Worm (Caenorhabditis elegans) whole organism, L4/young adult: ENCODE measurements around the gene C23G10.7.

Source experiments
- W03F9.2 ChIP-seq: fragments of 150-350 bp; optimal IDR thresholded peaks from 2 replicates; lab custom pipeline; 2014; ENCODE audit warnings: missing biosample characterization, missing genetic modification characterization
- dao-5 ChIP-seq: sonication (generic microtip); optimal IDR thresholded peaks from 2 replicates; lab custom pipeline; 2016; ENCODE audit warnings: missing genotype, missing genetic modification characterization, moderate library complexity, missing compliant biosample characterization
- him-1 ChIP-seq: sonication (generic microtip); optimal IDR thresholded peaks from 2 replicates; lab custom pipeline; 2016; ENCODE audit warnings: missing genotype, missing genetic modification reagents, missing genetic modification characterization, missing compliant biosample characterization

The C23G10.7 gene

DNA sequence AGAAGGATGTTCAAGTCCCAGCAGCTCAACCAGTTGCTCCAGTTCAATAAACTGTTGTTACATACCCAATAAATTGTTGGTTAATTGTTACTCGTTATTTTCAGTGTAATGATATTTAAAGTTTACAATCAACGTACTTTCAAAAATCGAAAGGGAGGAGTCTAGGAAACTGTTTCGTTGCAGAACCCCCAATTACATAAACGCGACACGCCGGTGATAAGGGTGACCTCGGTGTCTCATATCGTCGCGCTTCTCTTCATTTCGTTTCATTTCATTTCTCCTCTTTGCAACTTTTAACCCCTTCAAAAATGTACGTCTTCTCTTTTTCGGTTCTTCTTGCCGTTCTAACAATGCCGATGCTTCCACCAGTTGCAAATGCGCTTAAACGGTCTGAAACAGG, 9.7 kb upstream of the C23G10.7 start, which contains the start of gene C23G10.2:
Gene C23G10.2 (plus strand): TSS at position 184 of the 400 bp plus-strand sequence.
- TF ChIP-seq him-1 (tag; lab: Kevin White, UChicago) (no peak), W03F9.2 (tag; lab: Kevin White, UChicago) (no peak), dao-5 (tag; lab: Kevin White, UChicago) (no peak)

ce11 chrIII:6207046-6207445, 8.8 kb upstream of the C23G10.7 start:
- TF ChIP-seq dao-5 (tag; lab: Kevin White, UChicago) (no peak), W03F9.2 (tag; lab: Kevin White, UChicago) (no peak), him-1 (tag; lab: Kevin White, UChicago) (no peak)

DNA sequence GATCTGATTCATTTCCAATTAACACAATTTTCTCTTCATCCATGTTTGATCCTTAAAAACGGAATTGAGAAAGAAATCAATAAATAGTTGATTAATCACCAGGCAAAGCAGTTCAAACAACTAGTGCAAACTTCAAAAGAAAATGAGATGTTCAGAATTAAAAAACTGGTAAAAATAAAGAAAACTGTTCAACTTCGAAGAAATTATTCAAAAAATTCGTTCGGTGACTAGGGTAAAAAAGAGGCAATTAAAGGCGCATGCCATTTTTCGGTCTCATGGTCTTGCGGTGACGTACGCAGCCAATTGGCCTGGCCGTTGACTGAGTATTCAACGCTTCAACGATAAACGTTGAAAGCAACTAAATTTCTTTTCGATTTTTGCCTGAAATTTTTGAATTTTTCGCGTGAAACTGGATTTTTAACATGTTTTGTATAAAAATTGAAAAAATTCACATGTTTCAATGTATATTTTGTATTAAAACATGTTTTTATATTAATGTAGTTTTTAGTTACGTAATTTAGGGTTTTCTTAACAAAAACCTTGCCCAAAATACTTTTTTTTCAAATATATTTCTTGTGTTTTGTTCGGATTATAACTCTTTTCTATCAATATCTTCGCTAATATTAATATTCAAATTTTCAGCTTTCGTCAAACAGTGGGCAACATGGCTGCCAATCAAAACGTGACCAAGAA, 8.1 kb upstream of the C23G10.7 start, which contains the start of the genes sna-3 and rps-3:
Gene sna-3 (minus strand): TSS at position 51 of the 693 bp plus-strand sequence.
Gene rps-3 (plus strand): TSS at position 643 of the 693 bp plus-strand sequence.
- TF ChIP-seq W03F9.2 (tag; lab: Kevin White, UChicago): peak; percentile 90
- no peak for TF ChIP-seq him-1 (tag; lab: Kevin White, UChicago)
- no peak for TF ChIP-seq dao-5 (tag; lab: Kevin White, UChicago)

DNA sequence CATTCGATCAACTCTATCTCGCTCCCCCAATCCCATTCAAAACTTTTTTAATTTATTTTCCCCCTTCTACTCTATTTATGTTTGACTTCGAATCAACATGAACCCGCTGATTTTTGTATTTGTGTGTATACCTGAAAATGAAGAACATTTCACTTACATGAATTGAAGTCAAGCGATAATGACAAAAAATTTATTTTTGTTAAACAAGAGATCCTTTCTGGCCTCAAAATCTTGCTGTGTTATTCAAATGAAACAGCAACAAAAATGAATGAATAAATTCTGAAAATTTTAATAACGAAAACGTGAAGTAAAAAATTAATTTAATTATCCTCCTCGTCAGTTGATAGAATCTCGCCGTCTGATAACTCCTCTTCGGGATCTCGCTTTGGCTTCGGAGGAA, 4.2 kb upstream of the C23G10.7 start:
- TF ChIP-seq him-1 (tag; lab: Kevin White, UChicago): no peak
- TF ChIP-seq W03F9.2 (tag; lab: Kevin White, UChicago): no peak
- TF ChIP-seq dao-5 (tag; lab: Kevin White, UChicago): no peak

DNA sequence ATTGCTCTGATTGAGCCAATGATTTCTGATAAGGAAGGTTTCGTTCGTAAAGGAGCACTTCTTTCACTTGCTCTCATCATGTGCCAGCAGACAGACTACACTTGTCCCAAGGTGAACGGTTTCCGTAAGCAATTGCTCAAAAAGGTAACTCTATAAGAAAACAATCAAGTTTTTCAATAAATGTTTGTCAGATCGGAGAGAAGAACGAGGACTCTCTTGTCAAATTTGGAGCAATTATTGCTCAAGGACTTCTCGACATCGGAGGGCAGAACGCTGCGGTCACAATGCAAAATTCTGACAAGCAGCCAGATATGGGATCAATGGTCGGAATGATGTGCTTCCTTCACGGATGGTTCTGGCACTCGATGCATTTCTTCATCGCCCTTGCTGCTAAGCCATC, 3.1 kb upstream of the C23G10.7 start:
- no peak for TF ChIP-seq him-1 (tag; lab: Kevin White, UChicago)
- TF ChIP-seq W03F9.2 (tag; lab: Kevin White, UChicago): no peak
- no peak for TF ChIP-seq dao-5 (tag; lab: Kevin White, UChicago)

ce11 chrIII:6195718-6196117, 2.5 kb downstream of the C23G10.7 start:
- TF ChIP-seq dao-5 (tag; lab: Kevin White, UChicago) (no peak), W03F9.2 (tag; lab: Kevin White, UChicago) (no peak), him-1 (tag; lab: Kevin White, UChicago) (no peak)

- no peak for TF ChIP-seq W03F9.2 (tag; lab: Kevin White, UChicago)
- TF ChIP-seq dao-5 (tag; lab: Kevin White, UChicago): no peak
- TF ChIP-seq him-1 (tag; lab: Kevin White, UChicago): no peak
These were observed 3.7 kb downstream of the C23G10.7 start, which contains the start of gene ugt-66 for ce11 chrIII:6194480-6194879. Gene ugt-66 (minus strand): TSS chrIII:6194580.

ce11 chrIII:6190810-6191209, 7.4 kb downstream of the C23G10.7 start, which contains the start of gene C23G10.5:
Gene C23G10.5 (plus strand): TSS chrIII:6191110.
- no peak for TF ChIP-seq W03F9.2 (tag; lab: Kevin White, UChicago)

- TF ChIP-seq him-1 (tag; lab: Kevin White, UChicago): no peak
- no peak for TF ChIP-seq dao-5 (tag; lab: Kevin White, UChicago)
- TF ChIP-seq W03F9.2 (tag; lab: Kevin White, UChicago): no peak
These were observed 15.1 kb downstream of the C23G10.7 start, which contains the start of gene nas-28 for ce11 chrIII:6183118-6183517. Gene nas-28 (minus strand): TSS chrIII:6183218.

- TF ChIP-seq W03F9.2 (tag; lab: Kevin White, UChicago) (no peak), him-1 (tag; lab: Kevin White, UChicago) (no peak), dao-5 (tag; lab: Kevin White, UChicago) (no peak)
These were observed 17.9 kb downstream of the C23G10.7 start for ce11 chrIII:6180294-6180693.

DNA sequence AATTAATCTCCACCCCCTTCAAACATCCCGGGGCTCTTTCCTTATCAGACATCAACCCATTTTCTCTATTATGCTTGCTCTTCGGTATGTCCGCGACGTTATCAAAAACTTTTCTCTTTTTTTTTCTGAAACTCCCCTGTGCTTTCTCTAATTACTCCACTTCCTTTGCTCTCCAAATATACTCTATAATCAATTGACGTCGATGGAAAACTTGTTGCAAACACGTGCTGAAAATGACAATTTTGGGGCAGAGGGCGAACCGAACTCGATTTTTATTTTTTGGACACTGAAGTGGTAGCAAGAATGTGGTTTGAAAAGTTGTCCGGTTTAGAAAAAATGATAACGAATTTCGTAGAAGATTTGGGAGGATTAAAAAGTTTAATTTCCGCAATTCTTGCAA, 19.2 kb downstream of the C23G10.7 start:
- no peak for TF ChIP-seq him-1 (tag; lab: Kevin White, UChicago)
- TF ChIP-seq W03F9.2 (tag; lab: Kevin White, UChicago): no peak
- no peak for TF ChIP-seq dao-5 (tag; lab: Kevin White, UChicago)

ce11 chrIII:6178586-6178985, 19.6 kb downstream of the C23G10.7 start, which contains the start of gene F42A10.7:
Gene F42A10.7 (minus strand): TSS chrIII:6178686.
- TF ChIP-seq dao-5 (tag; lab: Kevin White, UChicago) (no peak), W03F9.2 (tag; lab: Kevin White, UChicago) (no peak), him-1 (tag; lab: Kevin White, UChicago) (no peak)

ce11 chrIII:6177631-6178030, 20.6 kb downstream of the C23G10.7 start:
- no peak for TF ChIP-seq him-1 (tag; lab: Kevin White, UChicago)
- TF ChIP-seq dao-5 (tag; lab: Kevin White, UChicago): no peak
- TF ChIP-seq W03F9.2 (tag; lab: Kevin White, UChicago): no peak

- TF ChIP-seq him-1 (tag; lab: Kevin White, UChicago) (no peak), W03F9.2 (tag; lab: Kevin White, UChicago) (no peak), dao-5 (tag; lab: Kevin White, UChicago) (no peak)
These were observed 21.5 kb downstream of the C23G10.7 start, which contains the start of gene F42A10.6 for ce11 chrIII:6176761-6177160. Gene F42A10.6 (minus strand): TSS chrIII:6176861.
